Worm (Caenorhabditis elegans) whole organism, mixed stage, embryonic: ENCODE measurements around the gene F26A1.3.

Source experiments
- ceh-39 ChIP-seq: fragments of 150-350 bp; optimal IDR thresholded peaks from 2 replicates; lab custom pipeline; 2014; ENCODE audit warnings: missing biosample characterization, missing genetic modification characterization
- lsy-2 ChIP-seq: fragments of 150-350 bp; optimal IDR thresholded peaks from 2 replicates; lab custom pipeline; 2014; ENCODE audit warnings: missing biosample characterization, missing genetic modification characterization
- mep-1 ChIP-seq: fragments of 150-350 bp; optimal IDR thresholded peaks from 2 replicates; lab custom pipeline; 2017; ENCODE audit warnings: missing biosample characterization, missing genetic modification reagents, missing genetic modification characterization, inconsistent platforms
- pha-4 ChIP-seq: fragments of 150-350 bp; optimal IDR thresholded peaks from 2 replicates; lab custom pipeline; 2018; ENCODE audit warnings: missing biosample characterization, missing genetic modification reagents, missing genetic modification characterization

F26A1.3 gene

ce11 chrIII:4878281-4878680, 51.6 kb downstream of the F26A1.3 start, which contains the start of the genes tost-1 and arx-6:
tost-1 (minus strand) TSS chrIII:4878311.
arx-6 (plus strand) TSS chrIII:4878658.
- peak; percentile 50 for TF ChIP-seq mep-1
- TF ChIP-seq ceh-39 (tag; lab: Kevin White, UChicago): no peak
- peak; percentile 19 for TF ChIP-seq pha-4 (tag; lab: Kevin White, UChicago)
- peak; percentile 37 for TF ChIP-seq lsy-2 (tag; lab: Kevin White, UChicago)
